Worm (Caenorhabditis elegans): Measurements from ENCODE around the gene F37H8.5.

DNA sequence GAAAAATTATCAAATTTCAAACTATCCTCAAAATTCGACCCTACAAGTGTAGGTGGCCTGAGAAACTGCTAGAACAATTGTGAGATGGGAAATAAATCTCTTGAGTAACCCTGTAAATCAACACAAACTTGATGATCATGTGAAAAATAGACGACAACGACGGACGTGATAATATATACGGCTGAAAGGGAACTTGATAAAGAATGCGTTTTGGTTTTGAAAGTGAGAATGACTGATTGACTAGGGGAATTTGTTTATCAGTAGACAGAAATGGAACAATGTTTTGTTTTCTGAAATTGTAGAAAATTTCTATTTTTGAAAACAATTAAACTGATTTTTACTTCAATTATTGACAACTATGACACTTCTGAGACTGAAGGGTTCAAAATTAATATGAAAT lies 5.5 kb downstream of the F37H8.5 start:
- TF ChIP-seq cog-1 (tag; optimal IDR thresholded peaks at IDR 0.05) (no peak), tab-1 (GFP tag; IDR thresholded peaks at IDR 0.05) (no peak), ztf-23 (GFP tag; IDR thresholded peaks at IDR 0.05) (no peak), flt-1 (GFP tag; IDR thresholded peaks at IDR 0.05) (no peak), klf-2 (GFP tag; conservative IDR thresholded peaks at IDR 0.05) (no peak), med-1 (GFP tag; optimal IDR thresholded peaks at IDR 0.05; ENCODE audit: insufficient read depth) (no peak), ref-1 (GFP tag; conservative IDR thresholded peaks at IDR 0.05) (no peak)

Data from whole organism, midembryonic.